Fruit fly (Drosophila melanogaster): ENCODE results near the gene CG44362.

- TF ChIP-seq CG14655 (GFP tag; optimal IDR thresholded peaks at IDR 0.05) (no peak), EcR (GFP tag; optimal IDR thresholded peaks at IDR 0.05) (no peak), D1 (tag; optimal IDR thresholded peaks at IDR 0.05) (no peak), CG8301 (tag; optimal IDR thresholded peaks at IDR 0.05) (no peak), CG32121 (GFP tag; IDR thresholded peaks at IDR 0.05) (no peak), CG34367 (tag; optimal IDR thresholded peaks at IDR 0.05) (no peak)
Measured at dm6 chr3L:11419344-11419743, 22.0 kb downstream of the CG44362 start.
